Worm (Caenorhabditis elegans) whole organism, L4/young adult: ENCODE data around the gene icln-1.

Experiments used
- W03F9.2 ChIP-seq: fragments of 150-350 bp; optimal IDR thresholded peaks from 2 replicates; lab custom pipeline; 2014; ENCODE audit warnings: missing biosample characterization, missing genetic modification characterization
- him-1 ChIP-seq: sonication (generic microtip); optimal IDR thresholded peaks from 2 replicates; lab custom pipeline; 2016; ENCODE audit warnings: missing genotype, missing genetic modification reagents, missing genetic modification characterization, missing compliant biosample characterization

- TF ChIP-seq him-1 (tag; lab: Kevin White, UChicago) (no peak), W03F9.2 (tag; lab: Kevin White, UChicago) (no peak)
Measured at ce11 chrIV:9094356-9094755, 1.1 kb downstream of the icln-1 start, which contains the start of gene mrpl-42.
